Worm (Caenorhabditis elegans) whole organism, young adult: ENCODE measurements around the gene aptf-3.

Experiments
- aptf-3 ChIP-seq: fragments of 200-800 bp; sonication (Bioruptor generic); IDR thresholded peaks from 2 replicates; pipeline ENCODE4 v1.3.6; 2022; ENCODE audit warnings: missing genetic modification characterization, missing compliant biosample characterization
- chd-7 ChIP-seq: sonication (generic microtip); optimal IDR thresholded peaks from 2 replicates; lab custom pipeline; 2016; ENCODE audit warnings: mild to moderate bottlenecking, missing genetic modification characterization, moderate library complexity, missing compliant biosample characterization
- die-1 ChIP-seq: sonication (generic microtip); optimal IDR thresholded peaks from 2 replicates; lab custom pipeline; 2016; ENCODE audit warnings: missing genotype, mild to moderate bottlenecking, missing genetic modification characterization, missing compliant biosample characterization
- efl-1 ChIP-seq: fragments of 150-350 bp; optimal IDR thresholded peaks from 2 replicates; lab custom pipeline; 2014; ENCODE audit warnings: missing biosample characterization, missing genetic modification reagents, missing genetic modification characterization
- egrh-3 ChIP-seq: fragments of 200-800 bp; sonication (Bioruptor generic); IDR thresholded peaks from 2 replicates; pipeline ENCODE4 v1.3.6; 2022; ENCODE audit warnings: missing genetic modification reagents, missing genetic modification characterization, missing compliant biosample characterization
- repo-1 ChIP-seq: sonication (generic microtip); optimal IDR thresholded peaks from 2 replicates; lab custom pipeline; 2017; ENCODE audit warnings: mild to moderate bottlenecking, missing genetic modification characterization, missing compliant biosample characterization
- ztf-22 ChIP-seq: fragments of 200-800 bp; sonication (Bioruptor generic); optimal IDR thresholded peaks from 2 replicates; lab custom pipeline; 2018; ENCODE audit warnings: mild to moderate bottlenecking, missing genetic modification characterization, moderate library complexity, missing compliant biosample characterization
- ztf-25 ChIP-seq: fragments of 200-800 bp; sonication (Bioruptor generic); IDR thresholded peaks from 2 replicates; pipeline ENCODE4 v1.3.6; 2022; ENCODE audit warnings: missing genetic modification reagents, missing genetic modification characterization, missing compliant biosample characterization
- ztf-26 ChIP-seq: sonication (generic microtip); optimal IDR thresholded peaks from 2 replicates; lab custom pipeline; 2017; ENCODE audit warnings: missing genetic modification characterization, missing compliant biosample characterization

The aptf-3 gene

DNA sequence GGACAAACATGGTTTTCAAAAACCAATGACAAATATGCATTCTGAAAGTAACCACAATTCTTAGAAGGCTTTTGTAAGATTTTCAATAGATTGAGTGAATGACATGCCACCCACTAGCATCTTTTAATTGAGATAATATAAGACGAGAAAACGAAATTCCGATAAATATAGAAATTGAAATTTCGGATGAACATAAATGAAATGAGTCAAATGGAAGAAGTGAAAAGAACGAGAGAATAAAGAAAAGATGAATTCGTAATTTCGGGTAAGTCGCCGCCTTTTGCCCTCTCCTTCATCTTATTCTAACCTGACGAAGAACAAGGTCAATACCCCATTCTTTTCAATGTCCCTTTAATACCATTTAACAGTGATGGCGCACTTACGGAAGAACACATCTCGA, 48.4 kb downstream of the aptf-3 start:
- no peak for TF ChIP-seq aptf-3 (GFP tag; lab: Robert Waterston, UW)
- TF ChIP-seq egrh-3, result no peak
- TF ChIP-seq ztf-22 (GFP tag; lab: Kevin White, UChicago), result no peak
- TF ChIP-seq ztf-25 (GFP tag; lab: Robert Waterston, UW), result no peak
- no peak for TF ChIP-seq die-1 (tag; lab: Kevin White, UChicago)
- TF ChIP-seq, all 124 proteins: peak for 0

DNA sequence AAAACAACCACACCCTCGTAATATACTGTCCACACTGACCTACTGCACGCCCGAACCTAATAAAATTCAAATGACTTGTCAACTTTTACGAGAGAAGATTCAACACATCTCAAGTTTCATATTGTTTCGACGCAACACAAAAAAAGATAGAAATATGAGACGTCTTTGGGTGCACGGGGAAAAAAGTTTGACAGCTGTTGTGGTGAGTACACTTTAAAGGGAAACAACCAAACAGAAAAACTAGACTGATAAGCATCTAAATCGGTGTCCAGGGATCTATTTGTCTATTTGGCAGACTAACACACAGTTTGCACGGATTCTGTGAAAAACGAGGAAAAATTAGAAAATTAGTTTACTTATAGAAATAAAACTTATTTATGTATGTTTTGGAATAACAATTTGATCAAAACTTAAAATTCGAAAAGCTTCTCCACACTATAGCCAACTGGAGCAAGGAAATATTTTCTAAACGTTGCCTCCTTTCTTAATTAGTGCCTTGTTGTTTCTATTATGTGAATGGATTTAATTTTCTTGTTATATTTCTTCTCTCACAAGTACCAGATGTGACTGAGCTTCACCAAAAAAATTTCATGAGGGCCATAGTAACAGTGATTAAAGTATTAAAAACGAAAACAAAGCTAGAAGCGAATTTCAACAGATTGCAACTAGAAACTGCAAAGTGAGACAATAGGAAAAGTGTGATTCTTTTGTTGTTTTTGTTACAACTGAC, 49.8 kb downstream of the aptf-3 start:
- TF ChIP-seq chd-7 (tag; lab: Kevin White, UChicago), result no peak
- no peak for TF ChIP-seq ztf-26
- TF ChIP-seq efl-1 (GFP tag; lab: Kevin White, UChicago), result no peak
- no peak for TF ChIP-seq repo-1
